Worm (Caenorhabditis elegans) whole organism, late embryonic: Measurements from ENCODE around the gene K08E3.2.

Experiments
- ceh-30 ChIP-seq: fragments of 150-350 bp; optimal IDR thresholded peaks from 2 replicates; lab custom pipeline; 2014; ENCODE audit warnings: missing biosample characterization, missing genetic modification characterization
- eyg-1 ChIP-seq: sonication (generic microtip); optimal IDR thresholded peaks from 2 replicates; lab custom pipeline; 2016; ENCODE audit warnings: missing genotype, missing genetic modification characterization, missing compliant biosample characterization
- nfya-1 ChIP-seq: sonication (generic microtip); optimal IDR thresholded peaks from 2 replicates; lab custom pipeline; 2017; ENCODE audit warnings: missing genetic modification characterization, mild to moderate bottlenecking, missing compliant biosample characterization, antibody characterized with exemption, moderate library complexity
- pqm-1 ChIP-seq: sonication (generic microtip); optimal IDR thresholded peaks from 2 replicates; lab custom pipeline; 2016; ENCODE audit warnings: missing genetic modification characterization, missing compliant biosample characterization
- ref-2 ChIP-seq: sonication (generic microtip); optimal IDR thresholded peaks from 2 replicates; lab custom pipeline; 2016; ENCODE audit warnings: missing genetic modification characterization, missing compliant biosample characterization
- sox-4 ChIP-seq: sonication (generic microtip); optimal IDR thresholded peaks from 2 replicates; lab custom pipeline; 2017; ENCODE audit warnings: mild to moderate bottlenecking, missing genetic modification characterization, inconsistent platforms, missing compliant biosample characterization
- tbx-2 ChIP-seq: sonication (generic microtip); optimal IDR thresholded peaks from 2 replicates; lab custom pipeline; 2016; ENCODE audit warnings: missing genetic modification characterization, missing compliant biosample characterization
- unc-3 ChIP-seq, 2 experiments: fragments of 200-800 bp in 1 of 2; sonication (Bioruptor generic) in 1 of 2; sonication (generic microtip) in 1 of 2; conservative IDR thresholded peaks in 1 of 2; optimal IDR thresholded peaks in 1 of 2; 2 replicates each; pipeline versions ENCODE4 v1.3.6 to Lab custom; 2016 to 2022; ENCODE audit warnings: missing compliant biosample characterization in 2 of 2, missing genetic modification characterization in 2 of 2, missing genetic modification reagents in 1 of 2
- zip-5 ChIP-seq: sonication (generic microtip); optimal IDR thresholded peaks from 2 replicates; lab custom pipeline; 2016; ENCODE audit warnings: missing genetic modification characterization, missing compliant biosample characterization

ce11 chrIII:13778816-13779215 is 30.3 kb upstream of the K08E3.2 start:
- TF ChIP-seq pqm-1 (tag; lab: Kevin White, UChicago) = no peak
- TF ChIP-seq ceh-30 (tag; lab: Kevin White, UChicago) = no peak
- TF ChIP-seq nfya-1 = no peak
- TF ChIP-seq zip-5 (tag; lab: Kevin White, UChicago) = no peak
- no peak for TF ChIP-seq eyg-1 (tag; lab: Kevin White, UChicago)
- TF ChIP-seq unc-3 (GFP tag; conservative IDR thresholded peaks at IDR 0.05; lab: Robert Waterston, UW) = no peak
- TF ChIP-seq unc-3 (tag; optimal IDR thresholded peaks at IDR 0.05; lab: Kevin White, UChicago) = no peak
- TF ChIP-seq tbx-2 (tag; lab: Kevin White, UChicago) = no peak
- no peak for TF ChIP-seq sox-4 (tag; lab: Kevin White, UChicago)
- no peak for TF ChIP-seq ref-2 (tag; lab: Kevin White, UChicago)
